Fruit fly (Drosophila melanogaster) whole organism, pupa: ENCODE data around the gene Mst33A.

Experiments used
- CG10348 ChIP-seq: fragments of 200-800 bp; sonication (Bioruptor generic); IDR thresholded peaks from 2 replicates; pipeline ENCODE4 v1.3.6; 2022; ENCODE audit warnings: missing biosample characterization, missing genetic modification characterization
- CG12605 ChIP-seq: fragments of 200-800 bp; sonication (Bioruptor generic); IDR thresholded peaks from 2 replicates; pipeline ENCODE4 v1.3.6; 2022; ENCODE audit warnings: missing biosample characterization, missing genetic modification characterization
- CG14655 ChIP-seq: fragments of 200-800 bp; sonication (Bioruptor generic); optimal IDR thresholded peaks from 3 replicates; lab custom pipeline; 2017; ENCODE audit warnings: mild to moderate bottlenecking, missing biosample characterization, missing genetic modification reagents, missing genetic modification characterization
- CG15710 ChIP-seq: fragments of 200-800 bp; sonication (Bioruptor generic); optimal IDR thresholded peaks from 2 replicates; lab custom pipeline; 2018; ENCODE audit warnings: missing biosample characterization, mild to moderate bottlenecking, missing genetic modification characterization, moderate library complexity
- CG17806 ChIP-seq: fragments of 200-800 bp; sonication (Bioruptor generic); optimal IDR thresholded peaks from 2 replicates; lab custom pipeline; 2018; ENCODE audit warnings: missing biosample characterization, mild to moderate bottlenecking, missing genetic modification characterization, moderate library complexity
- CG32121 ChIP-seq: fragments of 200-800 bp; sonication (Bioruptor generic); IDR thresholded peaks from 2 replicates; pipeline ENCODE4 v1.3.6; 2022; ENCODE audit warnings: missing biosample characterization, missing genetic modification characterization
- CG34367 ChIP-seq: fragments of 200-800 bp; sonication (Bioruptor generic); optimal IDR thresholded peaks from 2 replicates; lab custom pipeline; 2018; ENCODE audit warnings: missing biosample characterization, mild to moderate bottlenecking, missing genetic modification characterization
- CG4496 ChIP-seq: fragments of 200-800 bp; sonication (Bioruptor generic); IDR thresholded peaks from 3 replicates; pipeline ENCODE4 v1.3.6; 2022; ENCODE audit warnings: missing biosample characterization, missing genetic modification characterization
- CG8301 ChIP-seq: fragments of 200-800 bp; sonication (Bioruptor generic); optimal IDR thresholded peaks from 2 replicates; lab custom pipeline; 2018; ENCODE audit warnings: missing biosample characterization, mild to moderate bottlenecking, missing genetic modification characterization
- CG9948 ChIP-seq: fragments of 200-800 bp; sonication (Bioruptor generic); optimal IDR thresholded peaks from 2 replicates; lab custom pipeline; 2018; ENCODE audit warnings: missing biosample characterization, mild to moderate bottlenecking, missing genetic modification characterization, moderate library complexity
- D1 ChIP-seq: fragments of 200-800 bp; sonication (Bioruptor generic); optimal IDR thresholded peaks from 2 replicates; lab custom pipeline; 2018; ENCODE audit warnings: missing biosample characterization, mild to moderate bottlenecking, missing genetic modification characterization, moderate library complexity
- Ets98B ChIP-seq: fragments of 200-800 bp; sonication (Bioruptor generic); IDR thresholded peaks from 2 replicates; pipeline ENCODE4 v1.3.6; 2022; ENCODE audit warnings: missing biosample characterization, missing genetic modification characterization
- Pif1A ChIP-seq: fragments of 200-800 bp; sonication (Bioruptor generic); optimal IDR thresholded peaks from 3 replicates; lab custom pipeline; 2016; ENCODE audit warnings: missing biosample characterization, missing genetic modification characterization
- Pif1B ChIP-seq: fragments of 200-800 bp; sonication (Bioruptor generic); optimal IDR thresholded peaks from 3 replicates; lab custom pipeline; 2016; ENCODE audit warnings: missing biosample characterization, missing genetic modification characterization
- Snoo ChIP-seq: fragments of 200-800 bp; sonication (Bioruptor generic); optimal IDR thresholded peaks from 3 replicates; lab custom pipeline; 2017; ENCODE audit warnings: missing biosample characterization, mild to moderate bottlenecking, missing genetic modification characterization, inconsistent platforms

The Mst33A gene

dm6 chr2L:11553825-11554224, 32.8 kb downstream of the Mst33A start:
- TF ChIP-seq CG32121 (GFP tag; lab: Robert Waterston, UW) (no peak), CG4496 (GFP tag; lab: Robert Waterston, UW) (no peak), Snoo (no peak), Ets98B (no peak), CG8301 (tag; lab: Kevin White, UChicago) (no peak), CG34367 (tag; lab: Kevin White, UChicago) (no peak), CG14655 (GFP tag; lab: Kevin White, UChicago) (no peak)

- TF ChIP-seq CG15710 (tag; lab: Kevin White, UChicago) (no peak), Pif1B (GFP tag; lab: Kevin White, UChicago) (no peak), Pif1A (GFP tag; lab: Kevin White, UChicago) (no peak), D1 (tag; lab: Kevin White, UChicago) (no peak), CG10348 (GFP tag; lab: Robert Waterston, UW) (no peak), CG14655 (GFP tag; lab: Kevin White, UChicago) (no peak), CG17806 (no peak), CG32121 (GFP tag; lab: Robert Waterston, UW) (no peak), CG12605 (GFP tag; lab: Robert Waterston, UW) (no peak), CG4496 (GFP tag; lab: Robert Waterston, UW) (no peak), Snoo (no peak), CG9948 (tag; lab: Kevin White, UChicago) (no peak)
Measured at dm6 chr2L:11535845-11536244, 50.8 kb downstream of the Mst33A start, which contains the start of gene CG43438. TSS of gene CG43438 (plus strand) at chr2L:11536145.
